Worm (Caenorhabditis elegans): ENCODE data around the gene nlp-35.

Gene nlp-35

DNA sequence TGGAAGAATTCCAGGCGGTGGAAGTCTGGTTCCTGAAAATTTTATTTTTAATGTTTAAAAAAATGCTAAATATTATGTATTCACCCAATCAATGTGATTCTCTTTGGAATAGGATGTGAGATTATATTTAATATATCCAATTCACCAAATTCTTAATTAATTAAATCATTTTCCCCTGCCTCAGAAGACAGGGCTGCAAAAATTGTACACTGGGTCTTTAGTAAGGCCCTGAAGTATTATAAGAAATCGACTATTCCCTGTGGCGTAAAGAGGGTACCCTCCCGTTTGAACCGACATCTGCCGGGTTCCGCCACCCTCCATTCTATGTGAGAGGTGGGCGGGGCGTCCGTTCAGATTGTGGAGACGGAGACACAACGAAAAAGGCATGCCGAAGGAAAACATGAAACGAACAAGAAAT is 7.5 kb downstream of the nlp-35 start (continued):
- TF ChIP-seq attf-6 (GFP tag; IDR thresholded peaks at IDR 0.05) (peak; percentile 71), egl-18 (GFP tag; IDR thresholded peaks at IDR 0.05) (no peak), bed-1 (GFP tag; IDR thresholded peaks at IDR 0.05) (no peak), lag-1 (GFP tag; IDR thresholded peaks at IDR 0.05) (0 out of 2 replicates have a peak, but pooled peaks have one; percentile 61), rpc-1 (optimal IDR thresholded peaks at IDR 0.05) (no peak), rpc-1 (tag; optimal IDR thresholded peaks at IDR 0.05) (no peak), egl-44 (GFP tag; IDR thresholded peaks at IDR 0.05) (no peak), snpc-3.4 (tag; optimal IDR thresholded peaks at IDR 0.05) (peak; percentile 11), dpff-1 (tag; optimal IDR thresholded peaks at IDR 0.05) (no peak), F10E7.11 (tag; optimal IDR thresholded peaks at IDR 0.05) (no peak), Y56A3A.18 (GFP tag; IDR thresholded peaks at IDR 0.05) (peak; percentile 74; the same call in 1 of the 2 replicates), lin-26 (GFP tag; IDR thresholded peaks at IDR 0.05) (no peak; the same call in 1 of the 2 replicates), Y95B8A.8 (GFP tag; IDR thresholded peaks at IDR 0.05) (0 out of 2 replicates have a peak, but pooled peaks have one; percentile 45), mxl-1 (tag; optimal IDR thresholded peaks at IDR 0.05) (no peak), snpc-1.1 (tag; optimal IDR thresholded peaks at IDR 0.05; ENCODE audit: insufficient read depth) (peak; percentile 89), somi-1 (GFP tag; optimal IDR thresholded peaks at IDR 0.05) (no peak), snpc-4 (GFP tag; optimal IDR thresholded peaks at IDR 0.05) (peak; percentile 96), snpc-4 (tag; optimal IDR thresholded peaks at IDR 0.05) (peak; percentile 97 to 99 (median 98)), die-1 (tag; optimal IDR thresholded peaks at IDR 0.05) (peak; percentile 30), F22D6.2 (tag; optimal IDR thresholded peaks at IDR 0.05) (no peak), ceh-91 (GFP tag; IDR thresholded peaks at IDR 0.05) (no peak), nhr-90 (tag; optimal IDR thresholded peaks at IDR 0.05) (peak; percentile 32), B0019.2 (GFP tag; conservative IDR thresholded peaks at IDR 0.05) (no peak), lin-35 (GFP tag; optimal IDR thresholded peaks at IDR 0.05) (peak in 1 of 3 experiments; percentile 61), D2030.7 (GFP tag; IDR thresholded peaks at IDR 0.05) (peak; percentile 56), mes-4 (tag; optimal IDR thresholded peaks at IDR 0.05) (no peak), nhr-179 (tag; optimal IDR thresholded peaks at IDR 0.05) (no peak), lin-54 (GFP tag; optimal IDR thresholded peaks at IDR 0.05) (peak; percentile 46), dox-1 (GFP tag; IDR thresholded peaks at IDR 0.05) (peak; percentile 69), F39B2.1 (GFP tag; IDR thresholded peaks at IDR 0.05) (no peak)

- TF ChIP-seq dpff-1 (tag; optimal IDR thresholded peaks at IDR 0.05), result no peak
- TF ChIP-seq F39B2.1 (GFP tag; IDR thresholded peaks at IDR 0.05), result no peak
- no peak for TF ChIP-seq D2030.7 (GFP tag; IDR thresholded peaks at IDR 0.05)
- TF ChIP-seq rcor-1 (GFP tag; IDR thresholded peaks at IDR 0.05), result peak; percentile 7; the same call in 1 of the 2 replicates
- no peak for TF ChIP-seq B0019.2 (GFP tag; conservative IDR thresholded peaks at IDR 0.05)
- peak; percentile 7; the same call in 1 of the 2 replicates for TF ChIP-seq madf-6 (GFP tag; IDR thresholded peaks at IDR 0.05)
- TF ChIP-seq cebp-1 (GFP tag; IDR thresholded peaks at IDR 0.05), result no peak
- peak; percentile 8 for TF ChIP-seq cebp-1 (tag; optimal IDR thresholded peaks at IDR 0.05)
Measured at ce11 chrIV:9510439-9510838, 8.3 kb downstream of the nlp-35 start, which contains the start of gene C33A12.4. TSS of gene C33A12.4 (minus strand) at chrIV:9510569.

DNA sequence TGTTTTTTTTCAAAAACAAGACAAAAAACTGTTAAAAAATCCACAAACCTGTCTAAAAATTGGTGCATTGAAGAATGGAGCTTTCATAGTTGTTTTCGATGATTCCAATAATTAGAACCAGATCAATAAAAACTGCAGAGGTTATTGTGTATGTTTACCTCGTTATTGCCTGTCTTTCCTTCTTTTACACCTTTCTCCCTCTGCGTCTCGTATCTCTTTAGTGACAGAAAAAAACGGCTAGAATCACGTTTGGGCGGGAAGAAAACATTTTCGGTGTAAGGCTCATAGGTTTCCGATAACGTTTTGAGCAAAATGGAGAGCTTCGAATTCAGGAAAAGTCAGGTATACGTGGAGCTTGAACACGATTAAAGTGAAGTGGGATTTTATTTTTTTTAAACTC is 10.1 kb downstream of the nlp-35 start, which contains the start of gene ethe-1:
ethe-1 (minus strand) TSS at position 150 of the 400 bp plus-strand sequence.
- TF ChIP-seq nhr-80 (tag; optimal IDR thresholded peaks at IDR 0.05), result peak; percentile 18
- no peak for TF ChIP-seq Y53F4B.3 (GFP tag; IDR thresholded peaks at IDR 0.05)
- TF ChIP-seq snpc-4 (GFP tag; optimal IDR thresholded peaks at IDR 0.05), result no peak
- peak; percentile 9 to 47 (median 38) for TF ChIP-seq snpc-4 (tag; optimal IDR thresholded peaks at IDR 0.05)

Data from whole organism, young adult.